Fruit fly (Drosophila melanogaster) whole organism, embryonic: ENCODE data around the gene Cubn.

ENCODE experiments used
- CG10147 ChIP-seq: fragments of 200-800 bp; sonication (Bioruptor generic); optimal IDR thresholded peaks from 2 replicates; lab custom pipeline; 2019; ENCODE audit warnings: missing biosample characterization, mild to moderate bottlenecking, missing genetic modification characterization, moderate library complexity
- CG1024 ChIP-seq: fragments of 200-800 bp; sonication (Bioruptor generic); IDR thresholded peaks from 2 replicates; pipeline ENCODE4 v1.3.6; 2022; ENCODE audit warnings: missing biosample characterization, missing genetic modification characterization
- CG11504 ChIP-seq: fragments of 200-800 bp; sonication (Bioruptor generic); optimal IDR thresholded peaks from 3 replicates; lab custom pipeline; 2019; ENCODE audit warnings: missing biosample characterization, mild to moderate bottlenecking, missing genetic modification characterization, moderate library complexity
- CG12155 ChIP-seq: fragments of 200-800 bp; sonication (Bioruptor generic); optimal IDR thresholded peaks from 3 replicates; lab custom pipeline; 2016; ENCODE audit warnings: missing biosample characterization, missing genetic modification characterization
- CG12391 ChIP-seq: fragments of 200-800 bp; sonication (Bioruptor generic); optimal IDR thresholded peaks from 3 replicates; lab custom pipeline; 2018; ENCODE audit warnings: missing biosample characterization, mild to moderate bottlenecking, missing genetic modification characterization, moderate library complexity
- CG15269 ChIP-seq: fragments of 200-800 bp; sonication (Bioruptor generic); optimal IDR thresholded peaks from 2 replicates; lab custom pipeline; 2018; ENCODE audit warnings: missing biosample characterization, mild to moderate bottlenecking, missing genetic modification characterization, moderate library complexity
- CG17829 ChIP-seq: fragments of 200-800 bp; optimal IDR thresholded peaks from 2 replicates; lab custom pipeline; 2019; ENCODE audit warnings: missing biosample characterization, mild to moderate bottlenecking, missing genetic modification characterization, moderate library complexity
- CG1832 ChIP-seq: fragments of 200-800 bp; sonication (Bioruptor generic); optimal IDR thresholded peaks from 2 replicates; lab custom pipeline; 2017; ENCODE audit warnings: missing biosample characterization, mild to moderate bottlenecking, missing genetic modification characterization, inconsistent platforms
- CG2678 ChIP-seq: fragments of 200-800 bp; sonication (Bioruptor generic); optimal IDR thresholded peaks from 3 replicates; lab custom pipeline; 2019; ENCODE audit warnings: missing biosample characterization, mild to moderate bottlenecking, missing genetic modification characterization, moderate library complexity
- CG4360 ChIP-seq: fragments of 200-800 bp; sonication (Bioruptor generic); IDR thresholded peaks from 2 replicates; pipeline ENCODE4 v1.3.6; 2022; ENCODE audit warnings: missing biosample characterization, missing genetic modification characterization
- CG6272 ChIP-seq: fragments of 200-800 bp; sonication (Bioruptor generic); IDR thresholded peaks from 2 replicates; pipeline ENCODE4 v1.3.6; 2022; ENCODE audit warnings: missing biosample characterization, missing genetic modification characterization
- CG7556 ChIP-seq: fragments of 200-800 bp; sonication (Bioruptor generic); optimal IDR thresholded peaks from 2 replicates; lab custom pipeline; 2017; ENCODE audit warnings: missing biosample characterization, mild to moderate bottlenecking, missing genetic modification characterization
- CTCF ChIP-seq: fragments of 200-800 bp; sonication (Bioruptor generic); optimal IDR thresholded peaks from 2 replicates; lab custom pipeline; 2017; ENCODE audit warnings: missing biosample characterization, mild to moderate bottlenecking, missing genetic modification characterization, moderate library complexity
- Eip74EF ChIP-seq, 2 experiments: fragments of 200-800 bp in 1 of 2; fragments of >200 bp in 1 of 2; sonication (Bioruptor generic) in 1 of 2; optimal IDR thresholded peaks; 2 replicates each; lab custom pipeline; 2017 to 2019; ENCODE audit warnings: missing biosample characterization in 2 of 2, missing genetic modification characterization in 2 of 2, mild to moderate bottlenecking in 1 of 2, moderate library complexity in 1 of 2
- Ets97D ChIP-seq: fragments of 200-800 bp; sonication (Bioruptor generic); optimal IDR thresholded peaks from 3 replicates; lab custom pipeline; 2016; ENCODE audit warnings: missing biosample characterization, missing genetic modification characterization
- Gsc ChIP-seq: fragments of 200-800 bp; sonication (Bioruptor generic); IDR thresholded peaks from 2 replicates; pipeline ENCODE4 v1.3.6; 2022; ENCODE audit warnings: missing biosample characterization, missing genetic modification characterization
- H2.0 ChIP-seq: fragments of 200-800 bp; sonication (Bioruptor generic); IDR thresholded peaks from 2 replicates; pipeline ENCODE4 v1.3.6; 2022; ENCODE audit warnings: missing biosample characterization, missing genetic modification characterization
- Hmr ChIP-seq: fragments of 200-800 bp; sonication (Bioruptor generic); optimal IDR thresholded peaks from 3 replicates; lab custom pipeline; 2017; ENCODE audit warnings: mild to moderate bottlenecking, missing biosample characterization, missing genetic modification reagents, missing genetic modification characterization
- Hr51 ChIP-seq, 2 experiments: fragments of 200-800 bp; sonication (Bioruptor generic); optimal IDR thresholded peaks; 2 replicates in 1 of 2; 3 replicates in 1 of 2; lab custom pipeline; 2016 to 2018; ENCODE audit warnings: missing biosample characterization in 2 of 2, missing genetic modification characterization in 2 of 2, mild to moderate bottlenecking in 1 of 2, moderate library complexity in 1 of 2
- Meics ChIP-seq: fragments of 200-800 bp; sonication (Bioruptor generic); optimal IDR thresholded peaks from 2 replicates; lab custom pipeline; 2017; ENCODE audit warnings: missing biosample characterization, mild to moderate bottlenecking, missing genetic modification characterization
- NC2α ChIP-seq: fragments of 200-800 bp; sonication (Bioruptor generic); optimal IDR thresholded peaks from 2 replicates; lab custom pipeline; 2016; ENCODE audit warnings: missing biosample characterization, missing genetic modification characterization
- Nf-YB ChIP-seq: fragments of 200-800 bp; sonication (Bioruptor generic); optimal IDR thresholded peaks from 3 replicates; lab custom pipeline; 2019; ENCODE audit warnings: missing biosample characterization, mild to moderate bottlenecking, missing genetic modification characterization, moderate library complexity
- Opbp ChIP-seq: fragments of 200-800 bp; sonication (Bioruptor generic); IDR thresholded peaks from 3 replicates; pipeline ENCODE4 v1.3.6; 2022; ENCODE audit warnings: missing biosample characterization, missing genetic modification characterization; ENCODE audit not compliant: partially characterized antibody
- Rfx ChIP-seq: fragments of 200-800 bp; sonication (Bioruptor generic); IDR thresholded peaks from 2 replicates; pipeline ENCODE4 v1.3.6; 2022; ENCODE audit warnings: missing biosample characterization, missing genetic modification characterization
- Six4 ChIP-seq: fragments of 200-800 bp; sonication (Bioruptor generic); optimal IDR thresholded peaks from 2 replicates; lab custom pipeline; 2016; ENCODE audit warnings: missing biosample characterization, missing genetic modification characterization
- Taf1 ChIP-seq: fragments of 200-800 bp; sonication (Bioruptor generic); IDR thresholded peaks from 2 replicates; pipeline ENCODE4 v1.3.6; 2022; ENCODE audit warnings: missing biosample characterization, missing genetic modification characterization
- Vsx1 ChIP-seq: fragments of 200-800 bp; sonication (Bioruptor generic); optimal IDR thresholded peaks from 2 replicates; lab custom pipeline; 2017; ENCODE audit warnings: missing biosample characterization, mild to moderate bottlenecking, missing genetic modification characterization, missing genetic modification reagents
- bbx ChIP-seq: fragments of 200-800 bp; sonication (Bioruptor generic); IDR thresholded peaks from 2 replicates; pipeline ENCODE4 v1.3.6; 2022; ENCODE audit warnings: missing biosample characterization, missing genetic modification characterization; ENCODE audit not compliant: partially characterized antibody
- btn ChIP-seq: fragments of 200-800 bp; sonication (Bioruptor generic); optimal IDR thresholded peaks from 2 replicates; lab custom pipeline; 2016; ENCODE audit warnings: missing biosample characterization, missing genetic modification characterization
- dati ChIP-seq: fragments of 200-800 bp; sonication (Bioruptor generic); IDR thresholded peaks from 2 replicates; pipeline ENCODE4 v1.3.6; 2022; ENCODE audit warnings: missing biosample characterization, missing genetic modification characterization
- dmrt99B ChIP-seq: fragments of 200-800 bp; sonication (Bioruptor generic); optimal IDR thresholded peaks from 2 replicates; lab custom pipeline; 2018; ENCODE audit warnings: missing biosample characterization, mild to moderate bottlenecking, missing genetic modification characterization, moderate library complexity
- kay ChIP-seq: fragments of 200-800 bp; sonication (Bioruptor generic); optimal IDR thresholded peaks from 2 replicates; lab custom pipeline; 2016; ENCODE audit warnings: missing biosample characterization, missing genetic modification characterization
- nmo ChIP-seq: fragments of 200-800 bp; sonication (Bioruptor generic); optimal IDR thresholded peaks from 2 replicates; lab custom pipeline; 2018; ENCODE audit warnings: missing biosample characterization, mild to moderate bottlenecking, missing genetic modification characterization, moderate library complexity
- ranshi ChIP-seq: fragments of 200-800 bp; sonication (Bioruptor generic); IDR thresholded peaks from 2 replicates; pipeline ENCODE4 v1.3.6; 2022; ENCODE audit warnings: missing biosample characterization, missing genetic modification characterization
- rib ChIP-seq: fragments of 200-800 bp; sonication (Bioruptor generic); IDR thresholded peaks from 2 replicates; pipeline ENCODE4 v1.3.6; 2022; ENCODE audit warnings: missing biosample characterization, missing genetic modification characterization
- sens ChIP-seq: fragments of 200-800 bp; sonication (Bioruptor generic); peaks from one replicate; lab custom pipeline; 2016; ENCODE audit warnings: missing biosample characterization, missing genetic modification characterization
- sim ChIP-seq: fragments of 200-800 bp; sonication (Bioruptor generic); IDR thresholded peaks from 2 replicates; pipeline ENCODE4 v1.3.6; 2022; ENCODE audit warnings: missing biosample characterization, missing genetic modification characterization
- sob ChIP-seq: fragments of 200-800 bp; sonication (Bioruptor generic); IDR thresholded peaks from 2 replicates; pipeline ENCODE4 v1.3.6; 2022; ENCODE audit warnings: missing biosample characterization, missing genetic modification characterization
- tna ChIP-seq: fragments of 200-800 bp; sonication (Bioruptor generic); IDR thresholded peaks from 2 replicates; pipeline ENCODE4 v1.3.6; 2022; ENCODE audit warnings: missing biosample characterization, missing genetic modification characterization; ENCODE audit not compliant: partially characterized antibody
- unc-4 ChIP-seq: fragments of 200-800 bp; sonication (Bioruptor generic); IDR thresholded peaks from 2 replicates; pipeline ENCODE4 v1.3.6; 2022; ENCODE audit warnings: missing biosample characterization, missing genetic modification characterization; ENCODE audit not compliant: partially characterized antibody
- usp ChIP-seq: fragments of >200 bp; optimal IDR thresholded peaks from 2 replicates; lab custom pipeline; 2017; ENCODE audit warnings: missing biosample characterization, missing genetic modification characterization
- zf30C ChIP-seq: fragments of 200-800 bp; sonication (Bioruptor generic); optimal IDR thresholded peaks from 3 replicates; lab custom pipeline; 2018; ENCODE audit warnings: missing biosample characterization, mild to moderate bottlenecking, missing genetic modification characterization

The Cubn gene

dm6 chrX:9533518-9533917 lies 37.6 kb downstream of the Cubn start, which contains the start of gene CG34026:
Gene CG34026 (plus strand): TSS chrX:9533818.
- TF ChIP-seq CG12155: no peak
- TF ChIP-seq sens (GFP tag; lab: Kevin White, UChicago): peak; percentile 37
- no peak for TF ChIP-seq sim (GFP tag; lab: Robert Waterston, UW)

dm6 chrX:9532453-9532852 lies 38.7 kb downstream of the Cubn start:
- TF ChIP-seq tna (no peak), CG17829 (tag; lab: Kevin White, UChicago) (no peak), CG1024 (GFP tag; lab: Robert Waterston, UW) (no peak), Hmr (GFP tag; lab: Kevin White, UChicago) (peak; percentile 47), CG10147 (GFP tag; lab: Kevin White, UChicago) (peak; percentile 5), Gsc (GFP tag; lab: Robert Waterston, UW) (no peak), zf30C (no peak), ranshi (GFP tag; lab: Robert Waterston, UW) (no peak), Taf1 (GFP tag; lab: Robert Waterston, UW) (no peak), dmrt99B (tag; lab: Kevin White, UChicago) (peak; percentile 32), Nf-YB (GFP tag; lab: Kevin White, UChicago) (no peak), usp (GFP tag; lab: Kevin White, UChicago) (no peak), CG7556 (GFP tag; lab: Kevin White, UChicago) (peak; percentile 38), kay (no peak), rib (GFP tag; lab: Robert Waterston, UW) (no peak), Vsx1 (GFP tag; lab: Kevin White, UChicago) (no peak), sob (GFP tag; lab: Robert Waterston, UW) (no peak), Ets97D (GFP tag; lab: Kevin White, UChicago) (no peak), unc-4 (GFP tag; lab: Robert Waterston, UW) (no peak), dati (GFP tag; lab: Robert Waterston, UW) (no peak), NC2α (GFP tag; lab: Kevin White, UChicago) (no peak), CG4360 (GFP tag; lab: Robert Waterston, UW) (no peak), btn (GFP tag; lab: Kevin White, UChicago) (no peak), CG6272 (no peak), CG11504 (tag; lab: Kevin White, UChicago) (peak; percentile 38), nmo (GFP tag; lab: Kevin White, UChicago) (peak; percentile 11), CG15269 (tag; lab: Kevin White, UChicago) (peak; percentile 8), CTCF (GFP tag; lab: Kevin White, UChicago) (peak; percentile 74), H2.0 (GFP tag; lab: Robert Waterston, UW) (no peak), Six4 (GFP tag; lab: Kevin White, UChicago) (no peak), bbx (GFP tag; lab: Robert Waterston, UW) (no peak), Meics (GFP tag; lab: Kevin White, UChicago) (peak; percentile 29), Opbp (GFP tag; lab: Robert Waterston, UW) (no peak), CG12391 (tag; lab: Kevin White, UChicago) (peak; percentile 2), Eip74EF (GFP tag; optimal IDR thresholded peaks at IDR 0.05; lab: Kevin White, UChicago) (peak in 1 of 2 experiments; percentile 5), Rfx (GFP tag; lab: Robert Waterston, UW) (no peak), CG2678 (peak; percentile 52), Hr51 (GFP tag; optimal IDR thresholded peaks at IDR 0.05; lab: Kevin White, UChicago) (peak in 1 of 2 experiments; percentile 30), CG1832 (GFP tag; lab: Kevin White, UChicago) (no peak)
